Fruit fly (Drosophila melanogaster) whole organism, embryonic: Measurements from ENCODE around the gene GlcAT-P.

Source experiments
- Asciz ChIP-seq: fragments of 200-800 bp; sonication (Bioruptor generic); optimal IDR thresholded peaks from 2 replicates; lab custom pipeline; 2017; ENCODE audit warnings: missing biosample characterization, mild to moderate bottlenecking, missing genetic modification characterization, missing genetic modification reagents
- CG10462 ChIP-seq: fragments of 200-800 bp; sonication (Bioruptor generic); optimal IDR thresholded peaks from 2 replicates; lab custom pipeline; 2016; ENCODE audit warnings: missing biosample characterization, missing genetic modification characterization
- CG10565 ChIP-seq: fragments of 200-800 bp; sonication (Bioruptor generic); optimal IDR thresholded peaks from 3 replicates; lab custom pipeline; 2016; ENCODE audit warnings: missing biosample characterization, mild to moderate bottlenecking, missing genetic modification characterization
- CG13624 ChIP-seq: fragments of 200-800 bp; sonication (Bioruptor generic); optimal IDR thresholded peaks from 2 replicates; lab custom pipeline; 2016; ENCODE audit warnings: missing biosample characterization, missing genetic modification characterization
- CG15269 ChIP-seq: fragments of 200-800 bp; sonication (Bioruptor generic); optimal IDR thresholded peaks from 2 replicates; lab custom pipeline; 2018; ENCODE audit warnings: missing biosample characterization, mild to moderate bottlenecking, missing genetic modification characterization, moderate library complexity
- CG1529 ChIP-seq: fragments of 200-800 bp; sonication (Bioruptor generic); optimal IDR thresholded peaks from 3 replicates; lab custom pipeline; 2018; ENCODE audit warnings: missing biosample characterization, missing genetic modification characterization
- CG17328 ChIP-seq: fragments of 200-800 bp; sonication (Bioruptor generic); IDR thresholded peaks from 2 replicates; pipeline ENCODE4 v1.3.6; 2022; ENCODE audit warnings: missing biosample characterization, missing genetic modification characterization
- CG1792 ChIP-seq: fragments of 200-800 bp; sonication (Bioruptor generic); optimal IDR thresholded peaks from 2 replicates; lab custom pipeline; 2016; ENCODE audit warnings: missing biosample characterization, missing genetic modification characterization
- CG2116 ChIP-seq: fragments of 200-800 bp; sonication (Bioruptor generic); optimal IDR thresholded peaks from 3 replicates; lab custom pipeline; 2018; ENCODE audit warnings: missing biosample characterization, mild to moderate bottlenecking, missing genetic modification characterization
- CG2129 ChIP-seq: fragments of 200-800 bp; sonication (Bioruptor generic); IDR thresholded peaks from 2 replicates; pipeline ENCODE4 v1.3.6; 2022; ENCODE audit warnings: missing biosample characterization, missing genetic modification characterization; ENCODE audit not compliant: partially characterized antibody
- CG2678 ChIP-seq: fragments of 200-800 bp; sonication (Bioruptor generic); optimal IDR thresholded peaks from 3 replicates; lab custom pipeline; 2019; ENCODE audit warnings: missing biosample characterization, mild to moderate bottlenecking, missing genetic modification characterization, moderate library complexity
- CG2875 ChIP-seq: fragments of 200-800 bp; sonication (Bioruptor generic); optimal IDR thresholded peaks from 2 replicates; lab custom pipeline; 2017; ENCODE audit warnings: missing biosample characterization, mild to moderate bottlenecking, missing genetic modification characterization, missing genetic modification reagents
- CG31441 ChIP-seq: fragments of 200-800 bp; sonication (Bioruptor generic); IDR thresholded peaks from 2 replicates; pipeline ENCODE4 v1.3.6; 2022; ENCODE audit warnings: missing biosample characterization, missing genetic modification characterization
- CG3726 ChIP-seq: fragments of 200-800 bp; sonication (Bioruptor generic); IDR thresholded peaks from 3 replicates; pipeline ENCODE4, ENCODE4 v1.3.6; 2022; ENCODE audit warnings: missing biosample characterization, missing genetic modification characterization
- CG43689 ChIP-seq: fragments of 200-800 bp; sonication (Bioruptor generic); IDR thresholded peaks from 2 replicates; pipeline ENCODE4 v1.3.6; 2022; ENCODE audit warnings: missing biosample characterization, missing genetic modification characterization
- CG4730 ChIP-seq: fragments of 200-800 bp; sonication (Bioruptor generic); IDR thresholded peaks from 2 replicates; pipeline ENCODE4 v1.3.6; 2022; ENCODE audit warnings: missing biosample characterization, missing genetic modification characterization
- CG6689 ChIP-seq: fragments of 200-800 bp; sonication (Bioruptor generic); IDR thresholded peaks from 2 replicates; pipeline ENCODE4 v1.3.6; 2022; ENCODE audit warnings: missing biosample characterization, missing genetic modification characterization
- CG6791 ChIP-seq: fragments of 200-800 bp; sonication (Bioruptor generic); IDR thresholded peaks from 3 replicates; pipeline ENCODE4 v1.3.6; 2022; ENCODE audit warnings: missing biosample characterization, missing genetic modification characterization; ENCODE audit not compliant: partially characterized antibody
- CG7357 ChIP-seq: fragments of 200-800 bp; sonication (Bioruptor generic); IDR thresholded peaks from 3 replicates; pipeline ENCODE4 v1.3.6; 2022; ENCODE audit warnings: missing biosample characterization, missing genetic modification characterization
- CG7372 ChIP-seq: fragments of 200-800 bp; sonication (Bioruptor generic); IDR thresholded peaks from 2 replicates; pipeline ENCODE4 v1.3.6; 2022; ENCODE audit warnings: missing biosample characterization, missing genetic modification characterization
- CG7987 ChIP-seq: fragments of 200-800 bp; sonication (Bioruptor generic); optimal IDR thresholded peaks from 2 replicates; lab custom pipeline; 2018; ENCODE audit warnings: missing biosample characterization, mild to moderate bottlenecking, missing genetic modification characterization, moderate library complexity
- CG8281 ChIP-seq: fragments of 200-800 bp; sonication (Bioruptor generic); optimal IDR thresholded peaks from 2 replicates; lab custom pipeline; 2018; ENCODE audit warnings: missing biosample characterization, mild to moderate bottlenecking, missing genetic modification characterization, moderate library complexity
- Camta ChIP-seq: fragments of 200-800 bp; sonication (Bioruptor generic); optimal IDR thresholded peaks from 2 replicates; lab custom pipeline; 2016; ENCODE audit warnings: missing biosample characterization, missing genetic modification characterization
- Chrac-16 ChIP-seq: fragments of 200-800 bp; sonication (Bioruptor generic); optimal IDR thresholded peaks from 3 replicates; lab custom pipeline; 2016; ENCODE audit warnings: missing biosample characterization, missing genetic modification characterization
- D19A ChIP-seq: fragments of 200-800 bp; optimal IDR thresholded peaks from 3 replicates; lab custom pipeline; 2019; ENCODE audit warnings: missing biosample characterization, mild to moderate bottlenecking, missing genetic modification characterization, moderate library complexity
- D19B ChIP-seq: fragments of 200-800 bp; sonication (Bioruptor generic); optimal IDR thresholded peaks from 2 replicates; lab custom pipeline; 2017; ENCODE audit warnings: missing biosample characterization, mild to moderate bottlenecking, missing genetic modification characterization
- Doc3 ChIP-seq: fragments of 200-800 bp; sonication (Bioruptor generic); IDR thresholded peaks from 3 replicates; pipeline ENCODE4 v1.3.6; 2022; ENCODE audit warnings: missing biosample characterization, missing genetic modification characterization; ENCODE audit not compliant: partially characterized antibody
- Eip74EF ChIP-seq, 2 experiments: fragments of 200-800 bp in 1 of 2; fragments of >200 bp in 1 of 2; sonication (Bioruptor generic) in 1 of 2; optimal IDR thresholded peaks; 2 replicates each; lab custom pipeline; 2017 to 2019; ENCODE audit warnings: missing biosample characterization in 2 of 2, missing genetic modification characterization in 2 of 2, mild to moderate bottlenecking in 1 of 2, moderate library complexity in 1 of 2
- Elba2 ChIP-seq: fragments of 200-800 bp; sonication (Bioruptor generic); optimal IDR thresholded peaks from 3 replicates; lab custom pipeline; 2016; ENCODE audit warnings: missing biosample characterization, missing genetic modification characterization
- Hr39 ChIP-seq: fragments of >200 bp; optimal IDR thresholded peaks from 2 replicates; lab custom pipeline; 2017
- Lim3 ChIP-seq: fragments of 200-800 bp; sonication (Bioruptor generic); IDR thresholded peaks from 2 replicates; pipeline ENCODE4 v1.3.6; 2022; ENCODE audit warnings: missing biosample characterization, missing genetic modification characterization
- Med ChIP-seq: fragments of 200-800 bp; sonication (Bioruptor generic); peaks from one replicate; lab custom pipeline; 2016; ENCODE audit warnings: missing biosample characterization, missing genetic modification characterization, mild to moderate bottlenecking, inconsistent platforms, moderate library complexity
- NC2α ChIP-seq: fragments of 200-800 bp; sonication (Bioruptor generic); optimal IDR thresholded peaks from 2 replicates; lab custom pipeline; 2016; ENCODE audit warnings: missing biosample characterization, missing genetic modification characterization
- Neu2 ChIP-seq: fragments of 200-800 bp; sonication (Bioruptor generic); optimal IDR thresholded peaks from 3 replicates; lab custom pipeline; 2016; ENCODE audit warnings: missing biosample characterization, missing genetic modification characterization, borderline replicate concordance
- Nf-YA ChIP-seq: fragments of 200-800 bp; sonication (Bioruptor generic); IDR thresholded peaks from 2 replicates; pipeline ENCODE4 v1.3.6; 2022; ENCODE audit warnings: missing biosample characterization, missing genetic modification characterization
- Oli ChIP-seq: fragments of 200-800 bp; sonication (Bioruptor generic); optimal IDR thresholded peaks from 2 replicates; lab custom pipeline; 2018; ENCODE audit warnings: missing biosample characterization, mild to moderate bottlenecking, missing genetic modification characterization, moderate library complexity
- Taf1 ChIP-seq: fragments of 200-800 bp; sonication (Bioruptor generic); IDR thresholded peaks from 2 replicates; pipeline ENCODE4 v1.3.6; 2022; ENCODE audit warnings: missing biosample characterization, missing genetic modification characterization
- ab ChIP-seq: fragments of 200-800 bp; sonication (Bioruptor generic); optimal IDR thresholded peaks from 2 replicates; lab custom pipeline; 2016; ENCODE audit warnings: missing biosample characterization, missing genetic modification characterization
- bab2 ChIP-seq: fragments of 200-800 bp; sonication (Bioruptor generic); optimal IDR thresholded peaks from 2 replicates; lab custom pipeline; 2016; ENCODE audit warnings: missing biosample characterization, missing genetic modification characterization
- cad ChIP-seq: fragments of >200 bp; optimal IDR thresholded peaks from 2 replicates; lab custom pipeline; 2017; ENCODE audit warnings: missing biosample characterization, missing genetic modification characterization
- crp ChIP-seq, 2 experiments: fragments of 200-800 bp; sonication (Bioruptor generic); optimal IDR thresholded peaks; 2 replicates in 1 of 2; 3 replicates in 1 of 2; lab custom pipeline; 2017; ENCODE audit warnings: missing biosample characterization in 2 of 2, missing genetic modification characterization in 2 of 2, mild to moderate bottlenecking in 1 of 2, moderate library complexity in 1 of 2
- ewg ChIP-seq: fragments of 200-800 bp; sonication (Bioruptor generic); optimal IDR thresholded peaks from 3 replicates; lab custom pipeline; 2017; ENCODE audit warnings: mild to moderate bottlenecking, missing biosample characterization, missing genetic modification reagents, missing genetic modification characterization
- insv ChIP-seq, 2 experiments: fragments of 200-800 bp; sonication (Bioruptor generic); optimal IDR thresholded peaks; 3 replicates each; lab custom pipeline; 2016 to 2018; ENCODE audit warnings: missing biosample characterization in 2 of 2, missing genetic modification characterization in 2 of 2
- ranshi ChIP-seq: fragments of 200-800 bp; sonication (Bioruptor generic); IDR thresholded peaks from 2 replicates; pipeline ENCODE4 v1.3.6; 2022; ENCODE audit warnings: missing biosample characterization, missing genetic modification characterization
- rib ChIP-seq: fragments of 200-800 bp; sonication (Bioruptor generic); IDR thresholded peaks from 2 replicates; pipeline ENCODE4 v1.3.6; 2022; ENCODE audit warnings: missing biosample characterization, missing genetic modification characterization
- sd ChIP-seq: fragments of 200-800 bp; sonication (Bioruptor generic); optimal IDR thresholded peaks from 3 replicates; lab custom pipeline; 2018; ENCODE audit warnings: missing biosample characterization, mild to moderate bottlenecking, missing genetic modification characterization, moderate library complexity
- sob ChIP-seq: fragments of 200-800 bp; sonication (Bioruptor generic); IDR thresholded peaks from 2 replicates; pipeline ENCODE4 v1.3.6; 2022; ENCODE audit warnings: missing biosample characterization, missing genetic modification characterization
- usp ChIP-seq: fragments of >200 bp; optimal IDR thresholded peaks from 2 replicates; lab custom pipeline; 2017; ENCODE audit warnings: missing biosample characterization, missing genetic modification characterization
- zen2 ChIP-seq: fragments of 200-800 bp; sonication (Bioruptor generic); IDR thresholded peaks from 3 replicates; pipeline ENCODE4 v1.3.6; 2022; ENCODE audit warnings: missing biosample characterization, missing genetic modification characterization; ENCODE audit not compliant: partially characterized antibody
- zfh1 ChIP-seq: fragments of 200-800 bp; sonication (Bioruptor generic); IDR thresholded peaks from 3 replicates; pipeline ENCODE4 v1.3.6; 2022; ENCODE audit warnings: missing biosample characterization, missing genetic modification characterization

Gene GlcAT-P

dm6 chr3L:11164899-11165298, 32.4 kb downstream of the GlcAT-P start, which contains the start of gene Alg10 (continued):
- peak in 1 of 2 experiments; percentile 51 for TF ChIP-seq crp (GFP tag; optimal IDR thresholded peaks at IDR 0.05; lab: Kevin White, UChicago)
- TF ChIP-seq CG31441 (GFP tag; lab: Robert Waterston, UW) = no peak
- peak; percentile 38 for TF ChIP-seq Elba2 (GFP tag; lab: Kevin White, UChicago)
- TF ChIP-seq insv (GFP tag; optimal IDR thresholded peaks at IDR 0.05; lab: Kevin White, UChicago) = peak in 1 of 2 experiments; percentile 90
- no peak for TF ChIP-seq ranshi

dm6 chr3L:11155380-11155779, 42.0 kb downstream of the GlcAT-P start:
- TF ChIP-seq CG15269 (tag; lab: Kevin White, UChicago) (peak; percentile 18), ewg (GFP tag; lab: Kevin White, UChicago) (no peak), Oli (tag; lab: Kevin White, UChicago) (no peak), CG43689 (no peak), Camta (no peak), cad (GFP tag; lab: Kevin White, UChicago) (no peak), Chrac-16 (GFP tag; lab: Kevin White, UChicago) (no peak), CG1529 (no peak), rib (GFP tag; lab: Robert Waterston, UW) (no peak), Med (peak; percentile 72), CG7987 (GFP tag; lab: Kevin White, UChicago) (no peak), sd (tag; lab: Kevin White, UChicago) (no peak), Neu2 (no peak), Asciz (GFP tag; lab: Kevin White, UChicago) (no peak), zen2 (GFP tag; lab: Robert Waterston, UW) (no peak), CG4730 (GFP tag; lab: Robert Waterston, UW) (no peak), CG6791 (no peak), Elba2 (GFP tag; lab: Kevin White, UChicago) (no peak), Hr39 (lab: Kevin White, UChicago) (no peak), Doc3 (GFP tag; lab: Robert Waterston, UW) (no peak), CG2129 (GFP tag; lab: Robert Waterston, UW) (no peak), Taf1 (GFP tag; lab: Robert Waterston, UW) (no peak), CG8281 (tag; lab: Kevin White, UChicago) (no peak), sob (GFP tag; lab: Robert Waterston, UW) (no peak), CG3726 (GFP tag; lab: Robert Waterston, UW) (no peak), CG1792 (GFP tag; lab: Kevin White, UChicago) (no peak), bab2 (GFP tag; lab: Kevin White, UChicago) (no peak), ab (no peak), zfh1 (GFP tag; lab: Robert Waterston, UW) (no peak), NC2α (GFP tag; lab: Kevin White, UChicago) (no peak), CG10462 (no peak), CG2116 (no peak), CG2678 (tag; lab: Kevin White, UChicago) (no peak), Lim3 (no peak), D19B (GFP tag; lab: Kevin White, UChicago) (no peak), CG6689 (GFP tag; lab: Robert Waterston, UW) (peak; percentile 35; the same call in 1 of the 2 replicates), CG13624 (GFP tag; lab: Kevin White, UChicago) (no peak), usp (GFP tag; lab: Kevin White, UChicago) (no peak), CG7357 (GFP tag; lab: Robert Waterston, UW) (0 out of 3 replicates have a peak, but pooled peaks have one; percentile 6), CG17328 (GFP tag; lab: Robert Waterston, UW) (0 out of 2 replicates have a peak, but pooled peaks have one; percentile 36), Eip74EF (GFP tag; optimal IDR thresholded peaks at IDR 0.05; lab: Kevin White, UChicago) (no peak), CG10565 (no peak), CG2875 (no peak), Nf-YA (GFP tag; lab: Robert Waterston, UW) (no peak), D19A (tag; lab: Kevin White, UChicago) (no peak), CG7372 (GFP tag; lab: Robert Waterston, UW) (no peak)
